Worm (Caenorhabditis elegans): Measurements from ENCODE around the gene haly-1.

The haly-1 gene

DNA sequence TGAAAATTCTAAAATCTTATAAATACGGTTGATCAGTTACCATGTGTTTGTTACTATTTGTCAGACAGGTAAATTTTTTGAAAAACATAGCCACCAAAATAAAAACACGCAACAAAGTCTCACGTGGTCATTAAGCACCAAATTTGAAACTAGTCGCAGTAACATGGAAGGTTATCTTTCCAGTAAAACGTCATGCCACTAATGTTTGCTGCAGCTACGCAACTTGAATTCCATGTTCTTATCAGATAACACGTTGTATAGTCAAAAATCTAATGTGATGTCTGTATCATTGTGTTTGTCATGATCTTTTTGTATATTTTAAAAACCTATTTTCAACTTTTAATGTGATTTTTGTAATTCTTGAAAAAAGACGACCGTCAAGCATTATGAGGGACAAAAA is 5.4 kb upstream of the haly-1 start:
- TF ChIP-seq unc-62 (GFP tag; optimal IDR thresholded peaks at IDR 0.05), result no peak

DNA sequence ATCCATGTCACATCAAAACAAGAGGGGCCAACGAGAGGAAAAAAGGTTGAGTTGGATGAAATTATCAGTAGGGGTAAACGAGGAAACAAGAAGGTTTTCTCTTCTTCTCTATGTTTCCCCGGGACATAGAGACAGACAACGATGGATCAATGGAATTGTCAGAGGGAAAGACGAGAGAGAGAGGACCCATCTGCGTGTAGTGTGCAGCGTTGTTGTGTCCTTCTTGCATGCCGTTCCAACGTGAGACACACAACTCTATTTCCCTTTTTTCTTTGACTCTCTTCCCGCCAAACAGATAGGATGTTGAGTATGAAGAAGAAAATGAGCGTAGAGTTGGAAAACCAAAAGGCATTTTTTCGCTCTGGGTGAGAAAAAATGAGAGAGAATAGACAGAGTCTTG is 4.6 kb upstream of the haly-1 start:
- TF ChIP-seq unc-62 (GFP tag; optimal IDR thresholded peaks at IDR 0.05), result no peak

DNA sequence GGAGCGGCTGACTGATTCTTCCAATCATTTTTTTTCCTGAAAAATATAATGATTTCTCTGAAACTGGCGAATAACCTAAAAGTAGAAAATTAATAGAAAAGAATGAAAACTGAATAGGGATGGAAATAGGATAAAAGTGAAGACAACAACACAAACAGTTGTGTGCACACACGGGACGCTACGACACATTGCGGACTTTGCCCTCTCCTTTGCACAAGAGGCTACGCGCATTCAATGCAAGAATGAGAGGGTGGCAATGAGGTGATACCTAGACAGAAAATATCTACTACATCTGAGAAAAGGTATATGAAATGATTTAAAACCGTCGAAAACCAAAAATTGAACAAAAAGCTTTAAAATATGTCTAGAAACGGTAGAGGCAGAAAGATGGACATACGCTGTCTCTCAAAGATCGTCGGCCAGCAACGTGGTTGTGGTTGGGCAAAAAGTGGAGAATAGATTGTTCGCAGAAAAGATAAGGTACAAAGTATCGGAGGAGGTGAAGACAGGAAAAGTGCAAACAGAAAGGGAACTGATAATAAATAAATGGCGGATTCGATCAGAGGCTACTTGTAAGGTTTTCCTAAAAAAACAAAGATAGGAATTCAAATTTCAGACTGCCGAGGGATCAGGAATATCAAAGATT is 3.8 kb upstream of the haly-1 start, which contains the start of gene suca-1:
Gene suca-1 (minus strand): TSS at position 36 of the 646 bp plus-strand sequence.
- no peak for TF ChIP-seq unc-62 (GFP tag; optimal IDR thresholded peaks at IDR 0.05)

DNA sequence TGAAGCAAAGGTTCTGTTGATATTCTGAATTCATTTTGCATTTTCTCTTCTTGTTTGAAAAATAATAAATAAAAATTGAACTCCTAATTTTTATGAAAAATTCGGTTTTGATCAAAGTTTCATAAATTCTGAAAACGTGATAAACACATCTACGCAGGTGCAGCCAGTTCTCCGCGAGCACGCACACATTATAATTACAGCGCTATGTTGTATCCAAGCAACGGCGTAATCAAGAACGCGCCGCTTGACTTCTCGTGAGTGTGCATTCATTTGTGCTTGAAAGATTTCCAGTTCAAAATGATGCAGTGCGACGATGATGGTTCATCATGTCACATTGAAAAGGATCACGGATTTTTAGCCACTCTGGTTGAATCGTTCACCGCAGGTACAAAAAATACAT is 4.5 kb downstream of the haly-1 start, which contains the start of gene F47B10.3:
Gene F47B10.3 (plus strand): TSS at position 301 of the 400 bp plus-strand sequence.
- no peak for TF ChIP-seq unc-62 (GFP tag; optimal IDR thresholded peaks at IDR 0.05)

DNA sequence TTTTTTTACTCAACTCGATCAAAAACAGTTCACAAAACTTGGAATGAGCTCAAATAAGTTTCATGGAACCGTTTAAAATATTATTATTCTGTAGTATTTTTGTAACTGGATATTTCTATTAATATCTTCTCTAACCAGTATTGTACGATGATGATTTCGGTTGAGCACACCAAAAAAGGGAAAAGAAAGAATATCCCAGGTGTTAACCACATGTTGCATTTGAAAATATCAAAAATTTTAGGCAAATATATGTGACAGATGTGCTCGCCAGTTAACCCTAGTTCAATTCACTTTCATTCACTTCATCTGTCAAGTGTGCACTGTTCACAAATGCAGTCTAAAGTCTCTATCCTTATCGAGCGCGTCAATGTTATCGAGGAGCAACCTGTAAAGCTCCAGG is 5.4 kb downstream of the haly-1 start, which contains the start of gene F47B10.4:
Gene F47B10.4 (plus strand): TSS at position 301 of the 400 bp plus-strand sequence.
- TF ChIP-seq unc-62 (GFP tag; optimal IDR thresholded peaks at IDR 0.05), result no peak

DNA sequence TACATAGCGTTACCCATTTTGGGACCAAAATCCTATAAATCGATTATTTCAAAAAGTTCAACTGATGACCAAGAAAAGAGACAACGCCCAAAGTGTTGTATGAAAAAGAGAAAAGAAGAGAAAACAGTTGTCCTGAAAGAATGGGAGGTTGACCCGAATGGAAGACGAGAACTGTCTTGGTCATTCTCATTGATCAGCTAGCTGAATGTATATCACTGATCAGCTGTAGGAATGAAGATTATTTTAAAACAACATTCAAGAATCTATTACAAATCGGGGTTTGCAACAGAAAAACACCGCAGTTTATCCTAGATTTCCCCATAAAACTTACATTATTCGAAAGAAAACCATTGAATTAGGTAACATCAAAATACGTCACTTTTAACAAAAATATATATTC is 5.9 kb downstream of the haly-1 start, which contains the start of gene F47B10.5:
Gene F47B10.5 (minus strand): TSS at position 101 of the 400 bp plus-strand sequence.
- no peak for TF ChIP-seq unc-62 (GFP tag; optimal IDR thresholded peaks at IDR 0.05)

DNA sequence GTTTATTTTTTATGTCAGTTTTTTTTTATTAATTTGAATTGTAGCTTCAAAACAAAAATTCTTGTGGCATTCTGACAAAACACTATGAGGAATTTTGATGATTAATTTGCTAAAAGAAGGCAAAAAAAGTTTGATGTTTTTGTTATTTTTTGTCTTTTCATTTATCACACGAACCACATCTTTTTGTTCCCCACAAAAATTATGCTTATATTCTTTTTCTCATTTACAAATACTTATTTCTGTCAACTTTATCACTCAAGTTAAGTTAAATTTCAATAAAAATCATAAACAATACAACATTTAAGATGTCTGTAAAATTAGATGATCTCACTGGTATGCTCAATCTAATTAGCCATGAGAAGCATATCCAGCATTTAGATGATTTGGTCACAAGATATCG is 8.2 kb downstream of the haly-1 start, which contains the start of gene F47B10.6:
Gene F47B10.6 (plus strand): TSS at position 301 of the 400 bp plus-strand sequence.
- TF ChIP-seq unc-62 (GFP tag; optimal IDR thresholded peaks at IDR 0.05), result no peak

DNA sequence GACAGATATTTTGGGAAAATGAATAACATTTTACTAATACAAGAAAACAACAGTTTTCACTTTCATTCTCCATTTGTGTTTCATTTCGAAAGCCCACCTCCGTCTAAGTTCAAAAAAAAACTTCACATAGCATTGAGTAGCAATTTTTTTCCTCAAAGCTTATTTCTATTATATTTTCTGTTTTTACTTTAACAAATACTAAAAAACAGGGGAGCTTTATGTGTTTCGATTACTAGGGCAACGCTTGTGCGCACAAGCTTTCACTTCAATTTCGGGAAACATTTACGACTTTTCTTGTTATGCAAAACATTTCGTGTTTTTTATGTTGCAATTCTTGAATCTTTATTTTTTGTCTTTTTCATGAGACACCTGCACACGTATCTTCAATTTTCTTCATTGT is 10.5 kb downstream of the haly-1 start, which contains the start of gene T21E8.5:
Gene T21E8.5 (plus strand): TSS at position 301 of the 400 bp plus-strand sequence.
- TF ChIP-seq unc-62 (GFP tag; optimal IDR thresholded peaks at IDR 0.05), result no peak

DNA sequence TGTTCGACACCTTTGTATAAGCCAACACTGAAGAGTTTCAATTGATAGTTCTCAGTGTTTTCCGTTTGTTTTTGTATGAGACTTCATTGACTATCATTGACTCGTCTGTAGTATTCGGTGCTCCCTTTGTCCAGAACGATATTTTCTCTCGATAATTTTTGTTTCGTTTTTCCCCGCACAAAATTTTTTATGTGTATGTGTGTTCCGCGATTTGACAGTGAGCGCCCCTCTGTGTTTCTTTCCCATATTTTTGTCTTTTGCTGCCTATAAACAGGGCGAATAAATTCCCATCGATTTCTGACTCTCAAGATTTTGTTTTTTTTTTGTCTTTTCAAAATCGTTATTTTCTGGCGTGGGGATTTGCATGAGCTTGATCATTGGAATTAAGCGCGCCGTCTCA is 13.2 kb downstream of the haly-1 start, which contains the start of gene T21E8.7:
Gene T21E8.7 (plus strand): TSS at position 301 of the 400 bp plus-strand sequence.
- TF ChIP-seq unc-62 (GFP tag; optimal IDR thresholded peaks at IDR 0.05), result no peak

DNA sequence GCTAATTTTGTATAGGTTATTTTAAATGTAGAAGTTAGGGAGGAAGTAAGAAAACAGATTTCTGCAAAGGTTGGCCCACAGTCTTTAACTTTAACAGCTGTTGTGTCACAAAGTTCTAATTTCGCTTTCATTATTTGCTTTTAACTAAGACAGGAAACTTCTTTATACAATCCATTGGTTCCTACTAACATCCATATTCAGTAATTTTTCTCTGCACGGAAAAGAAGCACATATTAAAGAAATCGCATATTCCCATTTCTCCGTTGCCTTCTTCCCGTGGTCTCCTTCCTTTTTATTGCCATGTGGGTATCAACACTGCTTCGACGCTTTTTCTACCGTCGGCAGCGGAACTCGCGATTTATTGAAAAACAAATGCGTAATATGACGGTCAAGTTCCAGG is 14.4 kb downstream of the haly-1 start, which contains the start of gene T21E8.6:
Gene T21E8.6 (plus strand): TSS at position 301 of the 400 bp plus-strand sequence.
- TF ChIP-seq unc-62 (GFP tag; optimal IDR thresholded peaks at IDR 0.05), result no peak

DNA sequence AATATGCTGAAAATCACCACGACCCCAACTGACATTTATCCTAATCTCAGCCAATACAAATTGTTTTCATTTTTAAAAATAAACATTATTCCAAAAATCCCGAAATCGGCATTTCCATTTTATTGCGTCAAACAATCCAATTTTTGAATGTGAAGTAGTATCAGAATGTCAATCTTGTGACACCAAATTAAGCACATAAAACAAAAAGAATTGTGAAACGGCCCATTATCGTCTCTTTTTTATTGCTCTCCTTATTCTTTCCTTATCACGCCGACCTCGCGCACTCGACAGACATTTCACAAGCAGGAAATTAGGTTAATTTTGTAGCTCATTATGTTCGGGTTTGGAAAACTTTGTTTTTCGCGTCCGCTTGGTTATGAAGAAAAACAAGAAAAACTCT is 15.9 kb downstream of the haly-1 start, which contains the start of gene T21E8.4:
Gene T21E8.4 (plus strand): TSS at position 301 of the 400 bp plus-strand sequence.
- no peak for TF ChIP-seq unc-62 (GFP tag; optimal IDR thresholded peaks at IDR 0.05)

DNA sequence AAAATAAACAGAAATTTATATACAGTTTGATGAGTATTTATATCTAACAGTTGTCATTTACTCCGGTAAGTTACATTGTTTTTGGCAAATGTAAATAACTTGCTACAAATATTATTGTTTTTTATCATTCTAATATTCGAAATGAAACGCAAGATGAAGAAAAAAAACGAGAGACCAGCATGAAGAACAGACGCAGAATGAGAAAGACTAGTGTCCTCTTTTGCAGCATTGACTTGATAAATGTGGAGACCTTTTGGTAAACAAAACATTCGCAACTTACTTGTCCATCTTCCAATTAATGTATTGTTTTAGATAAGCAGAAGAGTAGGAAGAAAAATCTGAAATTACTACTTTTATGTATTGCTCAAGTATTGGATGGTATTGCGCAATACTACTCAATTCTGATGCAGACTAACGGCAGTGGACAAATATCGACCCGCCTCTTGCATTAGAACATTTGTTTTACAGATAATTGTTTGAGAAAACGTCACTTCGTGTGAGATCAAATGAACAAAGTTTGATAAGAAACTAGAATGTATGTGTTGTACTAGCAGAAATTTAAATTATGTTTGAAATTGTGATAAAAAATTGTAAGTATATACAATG is 19.2 kb downstream of the haly-1 start, which contains the start of gene pgp-6:
Gene pgp-6 (minus strand): TSS at position 288 of the 606 bp plus-strand sequence.
- TF ChIP-seq unc-62 (GFP tag; optimal IDR thresholded peaks at IDR 0.05), result no peak

DNA sequence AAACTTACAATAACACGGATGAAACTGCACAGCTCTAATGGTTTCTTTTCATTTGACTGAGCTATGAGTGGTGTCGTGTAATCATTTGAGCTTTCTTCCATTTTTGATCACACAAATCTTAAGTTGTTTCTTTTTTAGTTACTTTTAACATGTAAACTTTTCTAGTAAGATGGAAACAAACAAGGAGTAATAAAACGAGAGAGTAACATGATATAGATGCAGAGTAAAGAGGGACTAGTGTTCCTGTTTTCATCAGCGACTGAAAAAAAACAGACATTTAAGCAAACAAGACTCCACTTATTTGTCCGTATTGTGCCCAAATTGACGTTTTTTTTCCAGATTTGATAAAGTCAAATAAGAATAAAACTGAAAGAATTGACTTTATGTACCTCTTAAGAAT is 26.3 kb downstream of the haly-1 start, which contains the start of gene pgp-7:
Gene pgp-7 (minus strand): TSS at position 101 of the 400 bp plus-strand sequence.
- TF ChIP-seq unc-62 (GFP tag; optimal IDR thresholded peaks at IDR 0.05), result no peak

DNA sequence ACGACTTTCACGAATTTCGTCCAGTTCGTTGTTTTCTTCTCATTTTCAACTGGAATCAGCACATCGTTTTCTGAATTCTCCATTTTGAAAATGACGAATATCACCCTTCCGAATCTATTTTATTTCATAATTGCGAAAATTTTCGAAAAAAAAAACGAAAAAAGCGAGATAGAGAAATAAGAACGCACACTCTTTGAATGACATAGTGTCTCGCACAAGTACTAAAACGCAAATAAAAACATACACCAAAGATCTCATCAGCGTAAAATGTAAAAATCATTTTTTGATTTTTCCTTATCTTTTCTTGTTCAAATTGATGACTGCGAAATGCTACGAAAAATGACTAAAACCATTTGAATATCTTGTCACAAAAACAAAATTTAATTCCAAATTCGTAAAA is 32.1 kb downstream of the haly-1 start, which contains the start of gene pgp-8:
Gene pgp-8 (minus strand): TSS at position 101 of the 400 bp plus-strand sequence.
- TF ChIP-seq unc-62 (GFP tag; optimal IDR thresholded peaks at IDR 0.05), result no peak

DNA sequence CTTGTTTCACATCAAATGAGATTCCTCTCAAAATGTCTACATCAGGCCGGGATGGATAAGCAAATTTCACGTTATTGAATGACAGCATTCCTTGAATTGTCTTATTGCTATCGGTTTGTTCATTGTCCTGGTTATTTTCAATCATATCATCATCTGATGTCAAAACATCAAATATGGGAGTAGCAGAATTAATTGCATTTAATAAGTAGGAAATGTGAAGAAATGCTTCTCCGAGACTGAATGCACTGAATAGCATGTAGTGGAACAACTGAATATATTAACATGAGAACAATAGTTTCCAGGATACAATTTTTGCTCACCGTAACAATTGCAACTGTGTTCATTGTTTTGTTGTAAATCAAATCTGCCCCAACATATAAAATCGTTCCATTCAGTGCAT is 33.8 kb downstream of the haly-1 start:
- TF ChIP-seq unc-62 (GFP tag; optimal IDR thresholded peaks at IDR 0.05), result no peak

DNA sequence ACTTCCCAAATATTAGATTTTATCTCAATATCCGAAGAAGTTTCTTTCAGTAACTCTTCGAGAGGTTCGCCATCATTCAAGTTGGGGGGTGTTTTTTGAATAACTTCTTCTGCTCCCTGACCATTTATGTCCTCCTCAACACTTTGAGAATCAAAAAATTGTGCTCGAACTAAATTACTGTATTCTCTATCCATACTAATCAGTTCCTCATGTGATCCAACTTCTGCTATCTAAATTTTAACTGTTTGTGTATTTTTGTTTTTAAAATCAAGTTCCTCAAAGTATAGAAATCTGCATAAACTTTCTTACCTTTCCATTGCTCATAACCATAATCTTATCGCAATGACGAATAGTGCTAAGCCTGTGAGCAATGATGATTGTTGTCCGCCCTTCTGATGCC is 34.7 kb downstream of the haly-1 start:
- no peak for TF ChIP-seq unc-62 (GFP tag; optimal IDR thresholded peaks at IDR 0.05)
